Fruit fly (Drosophila melanogaster) S2 (cell line): ENCODE measurements around the gene mRpL15.

Source experiments
- CG8478 ChIP-seq: fragments of >200 bp; optimal IDR thresholded peaks from 2 replicates; lab custom pipeline; 2018
- CTCF ChIP-seq, 2 experiments: fragments of >200 bp; optimal IDR thresholded peaks; 2 replicates each; lab custom pipeline; 2018

DNA sequence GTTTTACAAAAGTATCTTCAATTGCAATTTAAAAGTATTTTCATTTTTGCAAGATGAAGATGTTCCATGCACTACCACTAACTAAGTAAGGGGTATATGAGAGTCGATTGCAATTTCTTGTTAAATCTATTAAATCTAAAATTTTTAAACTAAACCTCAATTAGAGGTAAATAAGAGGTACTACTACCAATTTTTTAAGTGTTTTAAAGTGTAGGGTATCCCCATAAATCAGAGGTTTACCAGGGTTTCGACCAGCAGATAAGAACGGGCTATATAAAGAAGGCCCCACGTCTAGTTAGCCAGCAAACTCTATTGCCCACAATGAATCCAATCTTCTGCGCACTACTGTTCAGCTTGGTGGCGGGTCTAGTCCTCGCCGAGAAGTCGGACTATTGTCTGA is 24.4 kb upstream of the mRpL15 start, which contains the start of gene mag:
- no peak for TF ChIP-seq CG8478 (lab: Kevin White, UChicago)
- TF ChIP-seq CTCF (optimal IDR thresholded peaks at IDR 0.05; lab: Kevin White, UChicago): no peak
